Worm (Caenorhabditis elegans) whole organism, L4 larva: ENCODE measurements around the gene fbxb-13.

Experiments used
- D1046.2 ChIP-seq: fragments of 200-800 bp; sonication (Bioruptor generic); IDR thresholded peaks from 2 replicates; pipeline ENCODE4 v1.3.6; 2022; ENCODE audit warnings: missing genetic modification characterization, missing compliant biosample characterization
- F37D6.2 ChIP-seq: sonication (generic microtip); optimal IDR thresholded peaks from 2 replicates; lab custom pipeline; 2016; ENCODE audit warnings: mild to moderate bottlenecking, missing genetic modification characterization, missing compliant biosample characterization
- F44E2.7 ChIP-seq: fragments of 200-800 bp; sonication (Bioruptor generic); IDR thresholded peaks from 2 replicates; pipeline ENCODE4 v2.1.2; 2022; ENCODE audit warnings: missing genetic modification characterization, missing compliant biosample characterization
- R02D3.7 ChIP-seq: fragments of 150-350 bp; sonication (generic microtip); optimal IDR thresholded peaks from 3 replicates; lab custom pipeline; 2014; ENCODE audit warnings: missing biosample characterization, missing genetic modification characterization
- Y105C5A.15 ChIP-seq: fragments of 200-800 bp; sonication (Bioruptor generic); IDR thresholded peaks from 2 replicates; pipeline ENCODE4 v1.3.6; 2022; ENCODE audit warnings: missing genetic modification characterization, missing compliant biosample characterization
- Y5F2A.4 ChIP-seq: fragments of 200-800 bp; sonication (Bioruptor generic); optimal IDR thresholded peaks from 2 replicates; lab custom pipeline; 2018; ENCODE audit warnings: mild to moderate bottlenecking, missing genetic modification characterization, missing compliant biosample characterization
- Y75B8A.6 ChIP-seq: fragments of 200-800 bp; sonication (Bioruptor generic); IDR thresholded peaks from 2 replicates; pipeline ENCODE4 v1.3.6; 2022; ENCODE audit warnings: missing genetic modification reagents, missing genetic modification characterization, missing compliant biosample characterization
- aly-2 ChIP-seq: sonication (generic microtip); optimal IDR thresholded peaks from 2 replicates; lab custom pipeline; 2018; ENCODE audit warnings: missing biosample characterization, missing genetic modification characterization
- attf-4 ChIP-seq: sonication (generic microtip); optimal IDR thresholded peaks from 3 replicates; lab custom pipeline; 2017; ENCODE audit warnings: missing biosample characterization, missing genetic modification characterization
- ceh-28 ChIP-seq: fragments of 150-350 bp; optimal IDR thresholded peaks from 2 replicates; lab custom pipeline; 2014; ENCODE audit warnings: missing biosample characterization, missing genetic modification reagents, missing genetic modification characterization
- dmd-6 ChIP-seq: fragments of 200-800 bp; sonication (Bioruptor generic); IDR thresholded peaks from 2 replicates; pipeline ENCODE4 v1.3.6; 2022; ENCODE audit warnings: missing genetic modification reagents, missing genetic modification characterization, missing compliant biosample characterization
- dmd-9 ChIP-seq: fragments of 200-800 bp; sonication (Bioruptor generic); IDR thresholded peaks from 2 replicates; pipeline ENCODE4 v1.3.6; 2022; ENCODE audit warnings: missing genetic modification reagents, missing genetic modification characterization, missing compliant biosample characterization
- dpl-1 ChIP-seq: fragments of 150-350 bp; optimal IDR thresholded peaks from 2 replicates; lab custom pipeline; 2014; ENCODE audit warnings: missing biosample characterization, missing genetic modification reagents, missing genetic modification characterization
- duxl-1 ChIP-seq: sonication (generic microtip); optimal IDR thresholded peaks from 2 replicates; lab custom pipeline; 2016; ENCODE audit warnings: mild to moderate bottlenecking, missing genetic modification characterization, moderate library complexity, missing compliant biosample characterization; ENCODE audit not compliant: poor library complexity
- dve-1 ChIP-seq: sonication (generic microtip); optimal IDR thresholded peaks from 2 replicates; lab custom pipeline; 2017; ENCODE audit warnings: antibody characterized with exemption, mild to moderate bottlenecking, missing genetic modification characterization, missing compliant biosample characterization; ENCODE audit not compliant: insufficient read depth
- egl-43 ChIP-seq: fragments of 200-800 bp; sonication (Bioruptor generic); IDR thresholded peaks from 2 replicates; pipeline ENCODE4 v1.3.6; 2022; ENCODE audit warnings: missing genetic modification reagents, missing genetic modification characterization, missing compliant biosample characterization
- fkh-10 ChIP-seq: fragments of 150-350 bp; optimal IDR thresholded peaks from 2 replicates; lab custom pipeline; 2014; ENCODE audit warnings: missing biosample characterization, missing genetic modification reagents, missing genetic modification characterization
- gei-8 ChIP-seq: fragments of 200-800 bp; sonication (Bioruptor generic); optimal IDR thresholded peaks from 2 replicates; lab custom pipeline; 2018; ENCODE audit warnings: mild to moderate bottlenecking, missing genetic modification characterization, missing compliant biosample characterization
- hif-1 ChIP-seq, 2 experiments: sonication (generic microtip); optimal IDR thresholded peaks; 2 replicates each; lab custom pipeline; 2016 to 2017; ENCODE audit warnings: missing compliant biosample characterization in 2 of 2, missing genetic modification characterization in 2 of 2, missing genetic modification reagents in 2 of 2, missing genotype in 2 of 2, mild to moderate bottlenecking in 1 of 2
- hlh-11 ChIP-seq: fragments of 200-800 bp; sonication (Bioruptor generic); optimal IDR thresholded peaks from 2 replicates; lab custom pipeline; 2018; ENCODE audit warnings: mild to moderate bottlenecking, missing genetic modification characterization, missing compliant biosample characterization
- hlh-30 ChIP-seq: sonication (generic microtip); optimal IDR thresholded peaks from 2 replicates; lab custom pipeline; 2017; ENCODE audit warnings: antibody characterized with exemption, mild to moderate bottlenecking, missing genetic modification characterization, missing compliant biosample characterization; ENCODE audit not compliant: insufficient read depth
- jun-1 ChIP-seq: fragments of 150-350 bp; optimal IDR thresholded peaks from 2 replicates; lab custom pipeline; 2014; ENCODE audit warnings: missing biosample characterization, missing genetic modification reagents, missing genetic modification characterization
- lim-7 ChIP-seq: fragments of 200-800 bp; sonication (Bioruptor generic); IDR thresholded peaks from 2 replicates; pipeline ENCODE4 v1.3.6; 2022; ENCODE audit warnings: missing genetic modification characterization, missing compliant biosample characterization
- lin-1 ChIP-seq: fragments of 200-800 bp; sonication (Bioruptor generic); IDR thresholded peaks from 2 replicates; pipeline ENCODE4 v1.3.6; 2022; ENCODE audit warnings: missing genetic modification reagents, missing genetic modification characterization, missing compliant biosample characterization
- lin-15B ChIP-seq: fragments of 150-350 bp; sonication (generic microtip); optimal IDR thresholded peaks from 3 replicates; lab custom pipeline; 2014; ENCODE audit warnings: missing biosample characterization, missing genetic modification characterization
- lin-29 ChIP-seq: fragments of 200-800 bp; sonication (Bioruptor generic); IDR thresholded peaks from 2 replicates; pipeline ENCODE4 v1.3.6; 2022; ENCODE audit warnings: missing genetic modification reagents, missing genetic modification characterization, missing compliant biosample characterization
- lin-39 ChIP-seq: fragments of 150-350 bp; optimal IDR thresholded peaks from 2 replicates; lab custom pipeline; 2014; ENCODE audit warnings: missing biosample characterization, missing genetic modification reagents, missing genetic modification characterization
- mep-1 ChIP-seq: fragments of 150-350 bp; sonication (generic microtip); optimal IDR thresholded peaks from 3 replicates; lab custom pipeline; 2014; ENCODE audit warnings: missing biosample characterization, missing genetic modification characterization
- nhr-10 ChIP-seq: fragments of 150-350 bp; optimal IDR thresholded peaks from 2 replicates; lab custom pipeline; 2014; ENCODE audit warnings: missing biosample characterization, missing genetic modification characterization
- nhr-11 ChIP-seq: fragments of 150-350 bp; optimal IDR thresholded peaks from 2 replicates; lab custom pipeline; 2014; ENCODE audit warnings: missing biosample characterization, missing genetic modification characterization
- nhr-25 ChIP-seq: sonication (generic microtip); optimal IDR thresholded peaks from 2 replicates; lab custom pipeline; 2017; ENCODE audit warnings: missing genetic modification characterization, mild to moderate bottlenecking, missing compliant biosample characterization, antibody characterized with exemption, moderate library complexity, borderline replicate concordance; ENCODE audit not compliant: insufficient read depth
- nhr-28 ChIP-seq: fragments of 150-350 bp; optimal IDR thresholded peaks from 2 replicates; lab custom pipeline; 2014; ENCODE audit warnings: missing biosample characterization, missing genetic modification characterization
- nhr-41 ChIP-seq: fragments of 200-800 bp; sonication (Bioruptor generic); IDR thresholded peaks from 2 replicates; pipeline ENCODE4 v1.3.6; 2022; ENCODE audit warnings: missing genetic modification reagents, missing genetic modification characterization, missing compliant biosample characterization
- nhr-48 ChIP-seq: sonication (generic microtip); optimal IDR thresholded peaks from 2 replicates; lab custom pipeline; 2016; ENCODE audit warnings: mild to moderate bottlenecking, missing genetic modification characterization, missing compliant biosample characterization
- nhr-6 ChIP-seq: fragments of 150-350 bp; optimal IDR thresholded peaks from 2 replicates; lab custom pipeline; 2014; ENCODE audit warnings: missing biosample characterization, missing genetic modification characterization
- nhr-76 ChIP-seq: fragments of 150-350 bp; optimal IDR thresholded peaks from 2 replicates; lab custom pipeline; 2014; ENCODE audit warnings: missing biosample characterization, missing genetic modification characterization
- nhr-77 ChIP-seq: fragments of 150-350 bp; optimal IDR thresholded peaks from 2 replicates; lab custom pipeline; 2014; ENCODE audit warnings: missing biosample characterization, missing genetic modification characterization
- pha-4 ChIP-seq, 2 experiments: fragments of 150-350 bp in 1 of 2; fragments of 200-800 bp in 1 of 2; sonication (Bioruptor generic) in 1 of 2; IDR thresholded peaks in 1 of 2; optimal IDR thresholded peaks in 1 of 2; 2 replicates each; pipeline versions ENCODE4 v1.3.6 to Lab custom; 2014 to 2022; ENCODE audit warnings: missing genetic modification characterization in 2 of 2, missing genetic modification reagents in 2 of 2, missing biosample characterization in 1 of 2, missing compliant biosample characterization in 1 of 2
- pqm-1 ChIP-seq: sonication (generic microtip); optimal IDR thresholded peaks from 2 replicates; lab custom pipeline; 2017; ENCODE audit warnings: missing biosample characterization, missing genetic modification characterization
- spr-1 ChIP-seq: sonication (generic microtip); optimal IDR thresholded peaks from 2 replicates; lab custom pipeline; 2016; ENCODE audit warnings: mild to moderate bottlenecking, missing genetic modification characterization, missing compliant biosample characterization
- tag-97 ChIP-seq: fragments of 200-800 bp; sonication (Bioruptor generic); IDR thresholded peaks from 2 replicates; pipeline ENCODE4 v1.3.6; 2022; ENCODE audit warnings: missing genetic modification characterization, missing compliant biosample characterization
- tra-1 ChIP-seq: fragments of 200-800 bp; sonication (Bioruptor generic); IDR thresholded peaks from 2 replicates; pipeline ENCODE4 v1.3.6; 2022; ENCODE audit warnings: missing genetic modification reagents, missing genetic modification characterization, missing compliant biosample characterization
- unc-39 ChIP-seq: sonication (generic microtip); optimal IDR thresholded peaks from 2 replicates; lab custom pipeline; 2017; ENCODE audit warnings: missing biosample characterization, missing genetic modification characterization
- vab-7 ChIP-seq: fragments of 200-800 bp; sonication (Bioruptor generic); IDR thresholded peaks from 2 replicates; pipeline ENCODE4 v1.3.6; 2022; ENCODE audit warnings: missing genetic modification reagents, missing genetic modification characterization, missing compliant biosample characterization
- zag-1 ChIP-seq: fragments of 150-350 bp; optimal IDR thresholded peaks from 2 replicates; lab custom pipeline; 2014; ENCODE audit warnings: missing biosample characterization, missing genetic modification characterization
- zip-2 ChIP-seq: fragments of 150-350 bp; optimal IDR thresholded peaks from 2 replicates; lab custom pipeline; 2014; ENCODE audit warnings: missing biosample characterization, missing genetic modification characterization

Gene fbxb-13

ce11 chrII:1819944-1820570 is 32.0 kb downstream of the fbxb-13 start, which contains the start of gene fbxc-19 (continued):
- peak; percentile 31 for TF ChIP-seq nhr-48 (tag; lab: Kevin White, UChicago)
- TF ChIP-seq fkh-10: no peak
- no peak for TF ChIP-seq lin-15B (tag; lab: Kevin White, UChicago)
- TF ChIP-seq tag-97 (GFP tag; lab: Robert Waterston, UW): no peak
- TF ChIP-seq D1046.2 (GFP tag; lab: Robert Waterston, UW): no peak
- no peak for TF ChIP-seq unc-39 (tag; lab: Kevin White, UChicago)
- TF ChIP-seq Y5F2A.4 (GFP tag; lab: Kevin White, UChicago): no peak
- TF ChIP-seq mep-1 (tag; lab: Kevin White, UChicago): no peak
- no peak for TF ChIP-seq zag-1 (tag; lab: Kevin White, UChicago)
- TF ChIP-seq hlh-30 (tag; lab: Kevin White, UChicago): peak; percentile 69
- no peak for TF ChIP-seq F37D6.2
- no peak for TF ChIP-seq Y105C5A.15 (GFP tag; lab: Robert Waterston, UW)
- TF ChIP-seq egl-43: no peak
- no peak for TF ChIP-seq spr-1
- TF ChIP-seq Y75B8A.6 (GFP tag; lab: Robert Waterston, UW): no peak
- TF ChIP-seq nhr-11 (tag; lab: Kevin White, UChicago): no peak
- no peak for TF ChIP-seq attf-4 (tag; lab: Kevin White, UChicago)
- peak; percentile 90 for TF ChIP-seq dmd-6
- TF ChIP-seq lin-39 (tag; lab: Kevin White, UChicago): no peak
- TF ChIP-seq nhr-28 (tag; lab: Kevin White, UChicago): peak; percentile 83
- TF ChIP-seq dmd-9 (GFP tag; lab: Robert Waterston, UW): no peak
- TF ChIP-seq hlh-11 (tag; lab: Kevin White, UChicago): peak; percentile 95
- TF ChIP-seq lim-7 (GFP tag; lab: Robert Waterston, UW): no peak
- peak; percentile 72 for TF ChIP-seq nhr-6 (tag; lab: Kevin White, UChicago)
- TF ChIP-seq tra-1 (GFP tag; lab: Robert Waterston, UW): peak; percentile 92
- no peak for TF ChIP-seq lin-29 (GFP tag; lab: Robert Waterston, UW)
- TF ChIP-seq nhr-10 (tag; lab: Kevin White, UChicago): no peak
- TF ChIP-seq nhr-41 (GFP tag; lab: Robert Waterston, UW): no peak
- TF ChIP-seq hif-1 (tag; optimal IDR thresholded peaks at IDR 0.05; lab: Kevin White, UChicago): no peak
- TF ChIP-seq nhr-77 (tag; lab: Kevin White, UChicago): peak; percentile 86
- peak; percentile 40 for TF ChIP-seq jun-1 (tag; lab: Kevin White, UChicago)
- no peak for TF ChIP-seq aly-2 (tag; lab: Kevin White, UChicago)
- TF ChIP-seq ceh-28 (tag; lab: Kevin White, UChicago): no peak
- peak; percentile 84 for TF ChIP-seq dve-1 (tag; lab: Kevin White, UChicago)
- peak; percentile 97 for TF ChIP-seq duxl-1 (tag; lab: Kevin White, UChicago)
- TF ChIP-seq pha-4 (GFP tag; IDR thresholded peaks at IDR 0.05; lab: Robert Waterston, UW): no peak
- no peak for TF ChIP-seq pha-4 (tag; optimal IDR thresholded peaks at IDR 0.05; lab: Kevin White, UChicago)
- no peak for TF ChIP-seq nhr-25
- no peak for TF ChIP-seq vab-7
- peak; percentile 99 for TF ChIP-seq zip-2
- peak; percentile 44; the same call in 1 of the 2 replicates for TF ChIP-seq lin-1
- TF ChIP-seq nhr-76 (tag; lab: Kevin White, UChicago): no peak
- no peak for TF ChIP-seq F44E2.7 (GFP tag; lab: Robert Waterston, UW)
- peak; percentile 27 for TF ChIP-seq dpl-1 (GFP tag; lab: Kevin White, UChicago)
- TF ChIP-seq gei-8 (GFP tag; lab: Kevin White, UChicago): no peak
- TF ChIP-seq pqm-1 (tag; lab: Kevin White, UChicago): peak; percentile 87
- no peak for TF ChIP-seq R02D3.7 (tag; lab: Kevin White, UChicago)
